Fruit fly (Drosophila melanogaster): ENCODE measurements around the gene CG42521.

The CG42521 gene

dm6 chr3L:10665433-10666150 lies 42.2 kb upstream of the CG42521 start (continued):
- peak in 1 of 2 experiments; percentile 99 for TF ChIP-seq Eip74EF (GFP tag; optimal IDR thresholded peaks at IDR 0.05)
- peak; percentile 98 for TF ChIP-seq org-1 (GFP tag; optimal IDR thresholded peaks at IDR 0.05)
- peak; percentile 97 for TF ChIP-seq CG1529 (GFP tag; optimal IDR thresholded peaks at IDR 0.05)
- peak; percentile 83 for TF ChIP-seq pho (GFP tag; optimal IDR thresholded peaks at IDR 0.05)
- TF ChIP-seq tap (tag; optimal IDR thresholded peaks at IDR 0.05), result peak; percentile 98
- peak; percentile 95 for TF ChIP-seq YL-1 (GFP tag; optimal IDR thresholded peaks at IDR 0.05)
- peak; percentile 99 for TF ChIP-seq CG7839 (tag; optimal IDR thresholded peaks at IDR 0.05)
- peak; percentile 94 for TF ChIP-seq esg (GFP tag; conservative IDR thresholded peaks at IDR 0.05)
- peak; percentile 84 for TF ChIP-seq schlank (tag; optimal IDR thresholded peaks at IDR 0.05)
- peak; percentile 66 for TF ChIP-seq CG11398 (GFP tag; optimal IDR thresholded peaks at IDR 0.05)
- peak; percentile 98 for TF ChIP-seq Med (GFP tag)
- peak; percentile 79 for TF ChIP-seq CG9932 (GFP tag; IDR thresholded peaks at IDR 0.05)
- peak; percentile 89 for TF ChIP-seq sd (tag; optimal IDR thresholded peaks at IDR 0.05)
- TF ChIP-seq HLH54F (GFP tag; optimal IDR thresholded peaks at IDR 0.05), result peak; percentile 81
- TF ChIP-seq abd-A (tag; optimal IDR thresholded peaks at IDR 0.05), result peak; percentile 91
- TF ChIP-seq Fer2 (tag; optimal IDR thresholded peaks at IDR 0.05), result peak; percentile 94
- TF ChIP-seq CG2875 (GFP tag; optimal IDR thresholded peaks at IDR 0.05), result peak; percentile 98
- peak; percentile 98 for TF ChIP-seq Ssrp (tag; optimal IDR thresholded peaks at IDR 0.05)
- TF ChIP-seq crp (GFP tag; optimal IDR thresholded peaks at IDR 0.05), result peak; percentile 10 to 72
- TF ChIP-seq Chrac-16 (GFP tag; optimal IDR thresholded peaks at IDR 0.05), result peak; percentile 94
- peak; percentile 84 for TF ChIP-seq fd64A (GFP tag; optimal IDR thresholded peaks at IDR 0.05)
- peak; percentile 74 for TF ChIP-seq Dip3 (GFP tag; optimal IDR thresholded peaks at IDR 0.05)
- peak; percentile 88 to 94 for TF ChIP-seq Pdp1 (GFP tag; optimal IDR thresholded peaks at IDR 0.05)
- TF ChIP-seq CG2678 (tag; optimal IDR thresholded peaks at IDR 0.05), result peak; percentile 99
- TF ChIP-seq CG2889 (GFP tag; IDR thresholded peaks at IDR 0.05), result peak; percentile 84
- TF ChIP-seq CG8944 (GFP tag; optimal IDR thresholded peaks at IDR 0.05), result peak; percentile 60
- TF ChIP-seq hb (GFP tag; IDR thresholded peaks at IDR 0.05; ENCODE audit: partially characterized antibody), result no peak
- no peak for TF ChIP-seq HLH4C (GFP tag; IDR thresholded peaks at IDR 0.05; ENCODE audit: partially characterized antibody)
- TF ChIP-seq twi (tag; optimal IDR thresholded peaks at IDR 0.05), result peak; percentile 99
- TF ChIP-seq kni (GFP tag; optimal IDR thresholded peaks at IDR 0.05), result peak; percentile 98
- peak; percentile 95 for TF ChIP-seq ems (GFP tag; optimal IDR thresholded peaks at IDR 0.05)
- TF ChIP-seq bowl (GFP tag; IDR thresholded peaks at IDR 0.05), result peak; percentile 78
- TF ChIP-seq kah (GFP tag; optimal IDR thresholded peaks at IDR 0.05), result peak; percentile 94
- peak; percentile 45; the same call in 1 of the 2 replicates for TF ChIP-seq NFAT (GFP tag; IDR thresholded peaks at IDR 0.05)
- peak; percentile 80 for TF ChIP-seq CG31365 (tag; optimal IDR thresholded peaks at IDR 0.05)
- peak; percentile 97 for TF ChIP-seq tio (GFP tag; optimal IDR thresholded peaks at IDR 0.05)
- TF ChIP-seq CG13287 (GFP tag; IDR thresholded peaks at IDR 0.05; ENCODE audit: partially characterized antibody), result no peak
- peak; percentile 96 for TF ChIP-seq seq (GFP tag; IDR thresholded peaks at IDR 0.05)
- TF ChIP-seq Blimp-1 (GFP tag; optimal IDR thresholded peaks at IDR 0.05), result peak; percentile 96
- peak; percentile 84; the same call in 1 of the 3 replicates for TF ChIP-seq H15 (GFP tag; IDR thresholded peaks at IDR 0.05)
- no peak for TF ChIP-seq ato (GFP tag; IDR thresholded peaks at IDR 0.05; ENCODE audit: partially characterized antibody)
- TF ChIP-seq CG5180 (GFP tag; optimal IDR thresholded peaks at IDR 0.05), result peak; percentile 94
- peak; percentile 91 for TF ChIP-seq CG3847 (GFP tag; IDR thresholded peaks at IDR 0.05)
- TF ChIP-seq Mrtf (GFP tag; IDR thresholded peaks at IDR 0.05), result peak; percentile 85
- no peak for TF ChIP-seq tna (GFP tag; IDR thresholded peaks at IDR 0.05; ENCODE audit: partially characterized antibody)
- TF ChIP-seq en (GFP tag; optimal IDR thresholded peaks at IDR 0.05), result peak; percentile 67
- TF ChIP-seq mirr (GFP tag; optimal IDR thresholded peaks at IDR 0.05), result peak; percentile 79
- peak; percentile 97 for TF ChIP-seq fd96Cb (tag; optimal IDR thresholded peaks at IDR 0.05)
